Worm (Caenorhabditis elegans) whole organism, L4 larva: ENCODE data around the gene cnnm-1.

ENCODE experiments used
- aly-2 ChIP-seq: sonication (generic microtip); optimal IDR thresholded peaks from 2 replicates; lab custom pipeline; 2018; ENCODE audit warnings: missing biosample characterization, missing genetic modification characterization
- ama-1 ChIP-seq: fragments of 150-350 bp; optimal IDR thresholded peaks from 2 replicates; lab custom pipeline; 2014; ENCODE audit warnings: inconsistent platforms, mixed read lengths
- ces-1 ChIP-seq: fragments of 150-350 bp; sonication (generic microtip); optimal IDR thresholded peaks from 4 replicates; lab custom pipeline; 2014; ENCODE audit warnings: missing biosample characterization, missing genetic modification reagents, missing genetic modification characterization
- daf-16 ChIP-seq, 3 experiments: sonication (generic microtip); optimal IDR thresholded peaks; 2 replicates each; lab custom pipeline; 2016 to 2017; ENCODE audit warnings: missing genetic modification characterization in 3 of 3, missing genetic modification reagents in 3 of 3, mild to moderate bottlenecking in 2 of 3, missing compliant biosample characterization in 2 of 3, missing biosample characterization in 1 of 3, moderate library complexity in 1 of 3
- dmd-8 ChIP-seq: fragments of 200-800 bp; sonication (Bioruptor generic); IDR thresholded peaks from 2 replicates; pipeline ENCODE4 v1.3.6; 2022; ENCODE audit warnings: missing genetic modification characterization, missing compliant biosample characterization
- egl-27 ChIP-seq: sonication (generic microtip); optimal IDR thresholded peaks from 3 replicates; lab custom pipeline; 2017; ENCODE audit warnings: missing biosample characterization, missing genetic modification reagents, missing genetic modification characterization
- lin-39 ChIP-seq: fragments of 150-350 bp; optimal IDR thresholded peaks from 2 replicates; lab custom pipeline; 2014; ENCODE audit warnings: missing biosample characterization, missing genetic modification reagents, missing genetic modification characterization
- madf-5 ChIP-seq, 2 experiments: fragments of 200-800 bp; sonication (Bioruptor generic); IDR thresholded peaks; 2 replicates each; pipeline ENCODE4 v1.3.6; 2022; ENCODE audit warnings: missing compliant biosample characterization in 2 of 2, missing genetic modification characterization in 2 of 2
- nhr-237 ChIP-seq: sonication (generic microtip); optimal IDR thresholded peaks from 2 replicates; lab custom pipeline; 2017; ENCODE audit warnings: missing biosample characterization, missing genetic modification characterization
- skn-1 ChIP-seq: fragments of 150-350 bp; optimal IDR thresholded peaks from 2 replicates; lab custom pipeline; 2014; ENCODE audit warnings: missing biosample characterization, missing genetic modification characterization
- spr-3 ChIP-seq: fragments of 200-800 bp; sonication (Bioruptor generic); optimal IDR thresholded peaks from 2 replicates; lab custom pipeline; 2018; ENCODE audit warnings: mild to moderate bottlenecking, missing genetic modification characterization, missing compliant biosample characterization
- unc-62 ChIP-seq, 3 experiments: fragments of 150-350 bp in 1 of 3; sonication (generic microtip); optimal IDR thresholded peaks in 2 of 3; peaks in 1 of 3; 1 replicate in 1 of 3; 2 replicates in 2 of 3; lab custom pipeline; 2014 to 2017; ENCODE audit warnings: missing biosample characterization in 3 of 3, missing genetic modification characterization in 3 of 3, missing genetic modification reagents in 3 of 3, missing genotype in 1 of 3
- zfp-3 ChIP-seq: fragments of 200-800 bp; sonication (Bioruptor generic); conservative IDR thresholded peaks from 2 replicates; pipeline ENCODE4 v1.3.6; 2022; ENCODE audit warnings: missing genetic modification reagents, missing genetic modification characterization, missing compliant biosample characterization

DNA sequence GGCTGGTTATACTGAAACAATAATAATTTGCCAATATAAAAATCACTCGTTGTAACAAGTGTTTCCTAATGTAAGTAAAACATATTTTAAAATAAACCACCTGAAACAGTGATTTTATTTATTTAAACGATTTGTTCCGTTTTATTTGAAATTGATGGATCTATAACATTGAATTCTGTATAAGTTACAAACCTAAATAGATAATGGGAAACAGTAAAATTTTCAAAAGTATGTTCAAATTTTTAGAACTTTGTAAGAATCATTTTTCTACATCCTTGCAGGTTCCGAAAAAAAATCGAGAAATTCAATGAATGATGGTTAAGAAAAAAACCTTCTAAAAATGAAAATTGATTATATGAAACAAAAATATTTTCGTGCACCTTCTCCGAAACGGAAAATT lies 13.2 kb downstream of the cnnm-1 start:
- TF ChIP-seq aly-2 = no peak
- TF ChIP-seq skn-1 (tag; lab: Kevin White, UChicago) = no peak
- no peak for TF ChIP-seq madf-5 (GFP tag; IDR thresholded peaks at IDR 0.05; lab: Robert Waterston, UW)
- TF ChIP-seq daf-16 (GFP tag; optimal IDR thresholded peaks at IDR 0.05; lab: Kevin White, UChicago) = no peak
- no peak for TF ChIP-seq daf-16 (tag; optimal IDR thresholded peaks at IDR 0.05; lab: Kevin White, UChicago)
- TF ChIP-seq nhr-237 = no peak
- TF ChIP-seq zfp-3 (GFP tag; lab: Robert Waterston, UW) = no peak
- no peak for TF ChIP-seq lin-39 (tag; lab: Kevin White, UChicago)
- TF ChIP-seq ama-1 (lab: Kevin White, UChicago) = no peak
- no peak for TF ChIP-seq spr-3
- TF ChIP-seq dmd-8 (GFP tag; lab: Robert Waterston, UW) = no peak
- no peak for TF ChIP-seq ces-1 (GFP tag; lab: Kevin White, UChicago)
- no peak for TF ChIP-seq egl-27 (tag; lab: Kevin White, UChicago)
- TF ChIP-seq unc-62 (GFP tag; optimal IDR thresholded peaks at IDR 0.05 in 1 of 2; lab: Kevin White, UChicago) = no peak
- TF ChIP-seq unc-62 (tag; optimal IDR thresholded peaks at IDR 0.05; lab: Kevin White, UChicago) = no peak
